Fruit fly (Drosophila melanogaster): ENCODE measurements around the gene CG12081.

Gene CG12081

dm6 chrX:8627171-8627570, 38.6 kb downstream of the CG12081 start:
- no peak for TF ChIP-seq CG33017 (tag; optimal IDR thresholded peaks at IDR 0.05)

dm6 chrX:8634789-8635188, 46.2 kb downstream of the CG12081 start:
- TF ChIP-seq cnc (optimal IDR thresholded peaks at IDR 0.05) (no peak), CG33017 (tag; optimal IDR thresholded peaks at IDR 0.05) (no peak), CG12768 (GFP tag; optimal IDR thresholded peaks at IDR 0.05) (no peak), Clk (GFP tag; optimal IDR thresholded peaks at IDR 0.05) (no peak), tj (GFP tag; optimal IDR thresholded peaks at IDR 0.05) (no peak), CG1620 (GFP tag; optimal IDR thresholded peaks at IDR 0.05) (no peak), CG14711 (tag; optimal IDR thresholded peaks at IDR 0.05) (no peak), Mnt (GFP tag; optimal IDR thresholded peaks at IDR 0.05) (no peak), CG5204 (GFP tag; optimal IDR thresholded peaks at IDR 0.05) (no peak), CG7045 (GFP tag; optimal IDR thresholded peaks at IDR 0.05) (no peak), Hr96 (GFP tag; optimal IDR thresholded peaks at IDR 0.05) (no peak), Crg-1 (GFP tag; optimal IDR thresholded peaks at IDR 0.05) (no peak), ovo (GFP tag; optimal IDR thresholded peaks at IDR 0.05) (no peak)

- TF ChIP-seq CG1620 (GFP tag; optimal IDR thresholded peaks at IDR 0.05) (no peak), bab1 (GFP tag; optimal IDR thresholded peaks at IDR 0.05) (no peak), kay (GFP tag; ENCODE audit: borderline replicate concordance) (no peak), toe (GFP tag; optimal IDR thresholded peaks at IDR 0.05) (no peak), cnc (optimal IDR thresholded peaks at IDR 0.05) (no peak), ovo (GFP tag; optimal IDR thresholded peaks at IDR 0.05) (no peak), CG7101 (tag; optimal IDR thresholded peaks at IDR 0.05) (no peak), CG11617 (GFP tag; optimal IDR thresholded peaks at IDR 0.05) (no peak)
Measured at dm6 chrX:8636114-8636929, 47.7 kb downstream of the CG12081 start.

- no peak for TF ChIP-seq cnc (optimal IDR thresholded peaks at IDR 0.05)
- TF ChIP-seq CG5204 (GFP tag; optimal IDR thresholded peaks at IDR 0.05): no peak
- no peak for TF ChIP-seq tj (GFP tag; optimal IDR thresholded peaks at IDR 0.05)
- TF ChIP-seq CG33017 (tag; optimal IDR thresholded peaks at IDR 0.05): no peak
- TF ChIP-seq Hr96 (GFP tag; optimal IDR thresholded peaks at IDR 0.05): no peak
- no peak for TF ChIP-seq pad (GFP tag; optimal IDR thresholded peaks at IDR 0.05)
- no peak for TF ChIP-seq CG1620 (GFP tag; optimal IDR thresholded peaks at IDR 0.05)
- TF ChIP-seq CG11617 (GFP tag; optimal IDR thresholded peaks at IDR 0.05): no peak
Measured at dm6 chrX:8637013-8637412, 48.4 kb downstream of the CG12081 start.
